Fruit fly (Drosophila melanogaster): ENCODE measurements around the gene CG34159.

CG34159 gene

DNA sequence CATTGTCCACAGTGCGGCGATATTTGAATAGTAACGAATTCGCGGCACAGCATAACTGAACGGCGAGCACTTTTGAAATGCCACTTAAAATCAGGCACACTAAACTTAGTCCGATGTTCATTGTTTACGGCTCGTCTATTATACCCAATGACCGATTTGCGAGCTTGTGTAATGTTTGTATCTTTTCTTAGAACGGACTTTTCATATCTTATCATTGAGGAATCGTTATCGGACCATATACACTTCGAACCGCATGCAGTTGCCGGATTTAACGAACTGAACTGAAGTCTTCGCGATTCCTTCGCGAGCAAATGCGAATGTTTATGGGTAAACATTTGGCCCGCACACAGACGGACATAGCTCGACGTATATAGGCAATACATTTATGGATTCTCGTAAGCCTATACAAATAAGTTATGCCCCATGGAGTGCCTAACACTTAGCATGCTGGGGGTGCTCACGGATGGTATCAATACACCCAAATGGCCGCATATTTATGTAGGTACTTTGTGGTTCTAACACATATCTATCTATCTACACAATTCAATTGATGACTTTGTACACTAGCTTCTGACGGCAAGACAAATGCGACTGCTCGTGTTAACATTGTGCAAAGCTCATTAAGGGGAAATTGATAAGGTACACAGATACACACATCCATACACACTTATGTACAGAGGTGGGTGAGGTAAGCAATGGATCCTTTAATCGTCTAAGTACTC, 33.8 kb upstream of the CG34159 start, which contains the start of gene mthl15 (continued):
- TF ChIP-seq CG34224 (GFP tag; IDR thresholded peaks at IDR 0.05; ENCODE audit: partially characterized antibody) (no peak), CG7357 (GFP tag; IDR thresholded peaks at IDR 0.05) (no peak), CG17912 (GFP tag; optimal IDR thresholded peaks at IDR 0.05) (peak; percentile 22), ATbp (GFP tag; optimal IDR thresholded peaks at IDR 0.05) (no peak), nmo (GFP tag; optimal IDR thresholded peaks at IDR 0.05) (no peak), salm (tag; optimal IDR thresholded peaks at IDR 0.05) (peak; percentile 29), corto (GFP tag; optimal IDR thresholded peaks at IDR 0.05) (no peak), sug (tag; optimal IDR thresholded peaks at IDR 0.05) (peak; percentile 94), NC2α (GFP tag; optimal IDR thresholded peaks at IDR 0.05) (peak; percentile 22), CG13624 (GFP tag; optimal IDR thresholded peaks at IDR 0.05) (no peak), unc-4 (GFP tag; IDR thresholded peaks at IDR 0.05; ENCODE audit: partially characterized antibody) (no peak), hbn (GFP tag; IDR thresholded peaks at IDR 0.05; ENCODE audit: partially characterized antibody) (no peak), Sox100B (GFP tag; optimal IDR thresholded peaks at IDR 0.05) (peak; percentile 10), CG6272 (GFP tag; IDR thresholded peaks at IDR 0.05) (no peak), exex (tag; optimal IDR thresholded peaks at IDR 0.05) (peak; percentile 95), MTF-1 (GFP tag; optimal IDR thresholded peaks at IDR 0.05; ENCODE audit: borderline replicate concordance) (no peak), CrebB (tag; optimal IDR thresholded peaks at IDR 0.05) (no peak), CG18764 (GFP tag; optimal IDR thresholded peaks at IDR 0.05) (no peak), CG6765 (GFP tag; optimal IDR thresholded peaks at IDR 0.05) (peak; percentile 34), HmgZ (tag; optimal IDR thresholded peaks at IDR 0.05) (peak; percentile 54), BtbVII (GFP tag; optimal IDR thresholded peaks at IDR 0.05) (peak; percentile 3), kah (GFP tag; optimal IDR thresholded peaks at IDR 0.05) (no peak), danr (GFP tag; IDR thresholded peaks at IDR 0.05) (no peak), Ssrp (tag; optimal IDR thresholded peaks at IDR 0.05) (no peak), tio (GFP tag; optimal IDR thresholded peaks at IDR 0.05) (no peak), CG12942 (GFP tag; optimal IDR thresholded peaks at IDR 0.05) (no peak), CG15601 (tag; optimal IDR thresholded peaks at IDR 0.05) (no peak), CG31441 (GFP tag; IDR thresholded peaks at IDR 0.05) (no peak), Hey (tag; optimal IDR thresholded peaks at IDR 0.05) (no peak), CG8478 (optimal IDR thresholded peaks at IDR 0.05) (no peak), Six4 (GFP tag; optimal IDR thresholded peaks at IDR 0.05) (no peak), CG13424 (tag; optimal IDR thresholded peaks at IDR 0.05) (peak; percentile 9), CG17802 (tag; optimal IDR thresholded peaks at IDR 0.05) (peak; percentile 20), E2f2 (GFP tag; IDR thresholded peaks at IDR 0.05) (peak; percentile 21; the same call in 1 of the 2 replicates), her (GFP tag; optimal IDR thresholded peaks at IDR 0.05) (no peak), wdn (GFP tag; IDR thresholded peaks at IDR 0.05) (no peak), tll (GFP tag; optimal IDR thresholded peaks at IDR 0.05) (peak in 1 of 2 experiments; percentile 26), CG14050 (GFP tag; IDR thresholded peaks at IDR 0.05) (no peak), CG18619 (GFP tag; optimal IDR thresholded peaks at IDR 0.05) (no peak), Dad (GFP tag; optimal IDR thresholded peaks at IDR 0.05) (no peak), CG6683 (GFP tag; optimal IDR thresholded peaks at IDR 0.05) (no peak), cad (GFP tag; optimal IDR thresholded peaks at IDR 0.05) (no peak), Med (GFP tag) (peak; percentile 73), bsh (GFP tag; optimal IDR thresholded peaks at IDR 0.05) (no peak), CG1603 (tag; optimal IDR thresholded peaks at IDR 0.05) (peak; percentile 63), CG3281 (GFP tag; optimal IDR thresholded peaks at IDR 0.05) (peak; percentile 1), dan (GFP tag; IDR thresholded peaks at IDR 0.05) (no peak), row (GFP tag; IDR thresholded peaks at IDR 0.05) (0 out of 3 replicates have a peak, but pooled peaks have one; percentile 11), CG34376 (GFP tag; optimal IDR thresholded peaks at IDR 0.05) (peak; percentile 69)

Data from whole organism, embryonic.